Fruit fly (Drosophila melanogaster) whole organism, prepupa: ENCODE measurements around the gene vers.

Experiments
- Blimp-1 ChIP-seq: fragments of 200-800 bp; sonication (Bioruptor generic); optimal IDR thresholded peaks from 3 replicates; lab custom pipeline; 2017; ENCODE audit warnings: missing biosample characterization, missing genetic modification characterization, mild to moderate bottlenecking, moderate library complexity, missing genetic modification reagents
- CG10631 ChIP-seq: fragments of 200-800 bp; sonication (Bioruptor generic); optimal IDR thresholded peaks from 2 replicates; lab custom pipeline; 2016; ENCODE audit warnings: missing biosample characterization, missing genetic modification characterization
- CG10669 ChIP-seq: fragments of 200-800 bp; sonication (Bioruptor generic); optimal IDR thresholded peaks from 3 replicates; lab custom pipeline; 2018; ENCODE audit warnings: missing biosample characterization, mild to moderate bottlenecking, missing genetic modification characterization, moderate library complexity
- CG11294 ChIP-seq: fragments of 200-800 bp; sonication (Bioruptor generic); IDR thresholded peaks from 2 replicates; pipeline ENCODE4 v1.3.6; 2022; ENCODE audit warnings: missing biosample characterization, missing genetic modification characterization
- CG11762 ChIP-seq: fragments of 200-800 bp; sonication (Bioruptor generic); optimal IDR thresholded peaks from 3 replicates; lab custom pipeline; 2016; ENCODE audit warnings: missing biosample characterization, missing genetic modification characterization; ENCODE audit not compliant: insufficient read depth
- CG15336 ChIP-seq: fragments of 200-800 bp; sonication (Bioruptor generic); IDR thresholded peaks from 2 replicates; pipeline ENCODE4 v1.3.6; 2022; ENCODE audit warnings: missing biosample characterization, missing genetic modification characterization
- CG1621 ChIP-seq: fragments of 200-800 bp; sonication (Bioruptor generic); optimal IDR thresholded peaks from 3 replicates; lab custom pipeline; 2018; ENCODE audit warnings: missing biosample characterization, mild to moderate bottlenecking, missing genetic modification characterization
- CG16779 ChIP-seq: fragments of 200-800 bp; sonication (Bioruptor generic); optimal IDR thresholded peaks from 3 replicates; lab custom pipeline; 2017; ENCODE audit warnings: missing biosample characterization, mild to moderate bottlenecking, missing genetic modification characterization
- CG3032 ChIP-seq: fragments of 200-800 bp; optimal IDR thresholded peaks from 2 replicates; lab custom pipeline; 2019; ENCODE audit warnings: missing biosample characterization, mild to moderate bottlenecking, missing genetic modification characterization, moderate library complexity
- CG31627 ChIP-seq: fragments of 200-800 bp; sonication (Bioruptor generic); optimal IDR thresholded peaks from 3 replicates; lab custom pipeline; 2016; ENCODE audit warnings: missing biosample characterization, missing genetic modification characterization
- CG32006 ChIP-seq: fragments of 200-800 bp; sonication (Bioruptor generic); optimal IDR thresholded peaks from 3 replicates; lab custom pipeline; 2017; ENCODE audit warnings: missing biosample characterization, mild to moderate bottlenecking, missing genetic modification characterization
- CG34406 ChIP-seq: fragments of 200-800 bp; sonication (Bioruptor generic); optimal IDR thresholded peaks from 3 replicates; lab custom pipeline; 2016; ENCODE audit warnings: missing biosample characterization, missing genetic modification characterization
- CG4318 ChIP-seq: fragments of 200-800 bp; sonication (Bioruptor generic); optimal IDR thresholded peaks from 3 replicates; lab custom pipeline; 2017; ENCODE audit warnings: missing biosample characterization, mild to moderate bottlenecking, missing genetic modification characterization
- CG6163 ChIP-seq: fragments of 200-800 bp; sonication (Bioruptor generic); IDR thresholded peaks from 3 replicates; pipeline ENCODE4 v1.3.6; 2022; ENCODE audit warnings: missing biosample characterization, missing genetic modification characterization
- CG6276 ChIP-seq: fragments of 200-800 bp; sonication (Bioruptor generic); optimal IDR thresholded peaks from 2 replicates; lab custom pipeline; 2017; ENCODE audit warnings: missing biosample characterization, mild to moderate bottlenecking, missing genetic modification characterization
- CG6792 ChIP-seq: fragments of 200-800 bp; sonication (Bioruptor generic); optimal IDR thresholded peaks from 3 replicates; lab custom pipeline; 2016; ENCODE audit warnings: missing biosample characterization, missing genetic modification characterization
- CG6808 ChIP-seq: fragments of 200-800 bp; sonication (Bioruptor generic); optimal IDR thresholded peaks from 3 replicates; lab custom pipeline; 2017; ENCODE audit warnings: missing biosample characterization, missing genetic modification characterization, mild to moderate bottlenecking, moderate library complexity, missing genetic modification reagents
- CG6854 ChIP-seq: fragments of 200-800 bp; sonication (Bioruptor generic); optimal IDR thresholded peaks from 2 replicates; lab custom pipeline; 2017; ENCODE audit warnings: missing biosample characterization, mild to moderate bottlenecking, missing genetic modification characterization
- CG7368 ChIP-seq: fragments of 200-800 bp; sonication (Bioruptor generic); optimal IDR thresholded peaks from 3 replicates; lab custom pipeline; 2016; ENCODE audit warnings: missing biosample characterization, missing genetic modification characterization
- CG8119 ChIP-seq: fragments of 200-800 bp; sonication (Bioruptor generic); IDR thresholded peaks from 3 replicates; pipeline ENCODE4 v1.3.6; 2022; ENCODE audit warnings: missing biosample characterization, missing genetic modification characterization
- CG8632 ChIP-seq: fragments of 200-800 bp; sonication (Bioruptor generic); optimal IDR thresholded peaks from 3 replicates; lab custom pipeline; 2016; ENCODE audit warnings: missing biosample characterization, missing genetic modification characterization
- CG9139 ChIP-seq: fragments of 200-800 bp; sonication (Bioruptor generic); optimal IDR thresholded peaks from 3 replicates; lab custom pipeline; 2017; ENCODE audit warnings: missing biosample characterization, mild to moderate bottlenecking, missing genetic modification characterization
- Eip75B ChIP-seq: fragments of 200-800 bp; sonication (Bioruptor generic); optimal IDR thresholded peaks from 3 replicates; lab custom pipeline; 2016; ENCODE audit warnings: missing biosample characterization, missing genetic modification characterization
- Ets21C ChIP-seq: fragments of 200-800 bp; sonication (Bioruptor generic); optimal IDR thresholded peaks from 3 replicates; lab custom pipeline; 2016; ENCODE audit warnings: missing biosample characterization, missing genetic modification characterization
- Ets96B ChIP-seq: fragments of 200-800 bp; optimal IDR thresholded peaks from 2 replicates; lab custom pipeline; 2019; ENCODE audit warnings: missing biosample characterization, mild to moderate bottlenecking, missing genetic modification characterization, moderate library complexity
- Hr38 ChIP-seq: sonication (Bioruptor generic); optimal IDR thresholded peaks from 2 replicates; lab custom pipeline; 2016; ENCODE audit warnings: missing biosample characterization, missing genetic modification characterization
- Hr39 ChIP-seq: fragments of 200-800 bp; sonication (Bioruptor generic); optimal IDR thresholded peaks from 2 replicates; lab custom pipeline; 2016; ENCODE audit warnings: missing biosample characterization, missing genetic modification characterization
- Lpt ChIP-seq: fragments of 200-800 bp; sonication (Bioruptor generic); optimal IDR thresholded peaks from 3 replicates; lab custom pipeline; 2016; ENCODE audit warnings: missing biosample characterization, missing genetic modification characterization
- Met ChIP-seq: fragments of 200-800 bp; sonication (Bioruptor generic); optimal IDR thresholded peaks from 3 replicates; lab custom pipeline; 2016; ENCODE audit warnings: missing biosample characterization, missing genetic modification characterization
- Smox ChIP-seq: fragments of 200-800 bp; sonication (Bioruptor generic); optimal IDR thresholded peaks from 3 replicates; lab custom pipeline; 2016; ENCODE audit warnings: missing biosample characterization, missing genetic modification characterization
- Sox14 ChIP-seq: fragments of 200-800 bp; sonication (Bioruptor generic); optimal IDR thresholded peaks from 3 replicates; lab custom pipeline; 2016; ENCODE audit warnings: missing biosample characterization, missing genetic modification characterization
- Sox15 ChIP-seq: fragments of 200-800 bp; sonication (Bioruptor generic); optimal IDR thresholded peaks from 3 replicates; lab custom pipeline; 2016; ENCODE audit warnings: missing biosample characterization, missing genetic modification characterization
- acj6 ChIP-seq: fragments of 200-800 bp; sonication (Bioruptor generic); optimal IDR thresholded peaks from 3 replicates; lab custom pipeline; 2016; ENCODE audit warnings: missing biosample characterization, missing genetic modification characterization
- cyc ChIP-seq: fragments of 200-800 bp; sonication (Bioruptor generic); optimal IDR thresholded peaks from 3 replicates; lab custom pipeline; 2016; ENCODE audit warnings: missing biosample characterization, missing genetic modification characterization
- dac ChIP-seq: fragments of 200-800 bp; sonication (Bioruptor generic); optimal IDR thresholded peaks from 2 replicates; lab custom pipeline; 2017; ENCODE audit warnings: missing biosample characterization, mild to moderate bottlenecking, missing genetic modification characterization
- dsx ChIP-seq: fragments of 200-800 bp; optimal IDR thresholded peaks from 3 replicates; lab custom pipeline; 2019; ENCODE audit warnings: missing biosample characterization, mild to moderate bottlenecking, missing genetic modification characterization, moderate library complexity; ENCODE audit not compliant: poor library complexity, severe bottlenecking
- esn ChIP-seq: fragments of 200-800 bp; sonication (Bioruptor generic); optimal IDR thresholded peaks from 2 replicates; lab custom pipeline; 2016; ENCODE audit warnings: missing biosample characterization, mild to moderate bottlenecking, missing genetic modification characterization, moderate library complexity
- fd59A ChIP-seq: fragments of 200-800 bp; sonication (Bioruptor generic); optimal IDR thresholded peaks from 2 replicates; lab custom pipeline; 2017; ENCODE audit warnings: missing biosample characterization, mild to moderate bottlenecking, missing genetic modification characterization, missing genetic modification reagents
- fd85E ChIP-seq: fragments of 200-800 bp; sonication (Bioruptor generic); optimal IDR thresholded peaks from 3 replicates; lab custom pipeline; 2016; ENCODE audit warnings: missing biosample characterization, missing genetic modification characterization
- net ChIP-seq: fragments of 200-800 bp; sonication (Bioruptor generic); optimal IDR thresholded peaks from 3 replicates; lab custom pipeline; 2016; ENCODE audit warnings: missing biosample characterization, missing genetic modification characterization
- salr ChIP-seq, 2 experiments: fragments of 200-800 bp; sonication (Bioruptor generic); optimal IDR thresholded peaks; 3 replicates each; lab custom pipeline; 2016 to 2018; ENCODE audit warnings: missing biosample characterization in 2 of 2, missing genetic modification characterization in 2 of 2, mild to moderate bottlenecking in 1 of 2
- ss ChIP-seq, 2 experiments: fragments of 200-800 bp; sonication (Bioruptor generic); optimal IDR thresholded peaks; 2 replicates in 1 of 2; 3 replicates in 1 of 2; lab custom pipeline; 2017 to 2018; ENCODE audit warnings: mild to moderate bottlenecking in 2 of 2, missing biosample characterization in 2 of 2, missing genetic modification characterization in 2 of 2, moderate library complexity in 1 of 2
- svp ChIP-seq: fragments of 200-800 bp; sonication (Bioruptor generic); peaks from one replicate; lab custom pipeline; 2016; ENCODE audit warnings: missing biosample characterization, missing genetic modification characterization
- topi ChIP-seq: fragments of 200-800 bp; sonication (Bioruptor generic); optimal IDR thresholded peaks from 3 replicates; lab custom pipeline; 2016; ENCODE audit warnings: missing biosample characterization, missing genetic modification characterization
- vri ChIP-seq: fragments of 200-800 bp; sonication (Bioruptor generic); optimal IDR thresholded peaks from 3 replicates; lab custom pipeline; 2016; ENCODE audit warnings: missing biosample characterization, mild to moderate bottlenecking, missing genetic modification characterization

Gene vers

DNA sequence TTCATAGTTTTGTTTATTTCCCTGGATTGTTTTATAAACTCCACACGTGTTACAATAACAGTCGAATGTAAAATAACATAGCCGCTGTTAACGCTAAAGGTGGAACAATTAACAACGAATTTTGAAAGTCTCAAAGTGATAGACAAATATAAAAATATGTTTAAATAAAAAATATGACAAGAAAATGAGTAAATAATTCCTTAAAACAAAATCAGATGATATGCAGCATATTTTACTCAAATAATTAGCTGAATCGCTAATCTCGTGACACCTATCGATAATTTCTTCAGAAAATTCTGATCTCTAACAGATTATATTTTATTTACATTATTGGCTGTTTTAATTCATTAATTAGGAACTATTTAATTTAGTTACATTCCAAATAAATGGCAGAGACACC, 20.7 kb downstream of the vers start, which contains the start of the genes CG5645 and Atg12 (continued):
- TF ChIP-seq dsx (GFP tag; lab: Kevin White, UChicago) (peak; percentile 69), Sox14 (GFP tag; lab: Kevin White, UChicago) (peak; percentile 43), CG15336 (GFP tag; lab: Robert Waterston, UW) (peak; percentile 48), CG6163 (GFP tag; lab: Robert Waterston, UW) (no peak), CG11294 (no peak), CG6792 (GFP tag; lab: Kevin White, UChicago) (peak; percentile 52), CG3032 (tag; lab: Kevin White, UChicago) (peak; percentile 68), cyc (GFP tag; lab: Kevin White, UChicago) (peak; percentile 72), CG11762 (GFP tag; lab: Kevin White, UChicago) (peak; percentile 31), vri (GFP tag; lab: Kevin White, UChicago) (no peak), CG6808 (no peak), CG9139 (GFP tag; lab: Kevin White, UChicago) (no peak), CG8119 (peak; percentile 15; the same call in 1 of the 3 replicates), CG10669 (GFP tag; lab: Kevin White, UChicago) (peak; percentile 69)
- TF ChIP-seq, all 60 proteins: peak for 40

DNA sequence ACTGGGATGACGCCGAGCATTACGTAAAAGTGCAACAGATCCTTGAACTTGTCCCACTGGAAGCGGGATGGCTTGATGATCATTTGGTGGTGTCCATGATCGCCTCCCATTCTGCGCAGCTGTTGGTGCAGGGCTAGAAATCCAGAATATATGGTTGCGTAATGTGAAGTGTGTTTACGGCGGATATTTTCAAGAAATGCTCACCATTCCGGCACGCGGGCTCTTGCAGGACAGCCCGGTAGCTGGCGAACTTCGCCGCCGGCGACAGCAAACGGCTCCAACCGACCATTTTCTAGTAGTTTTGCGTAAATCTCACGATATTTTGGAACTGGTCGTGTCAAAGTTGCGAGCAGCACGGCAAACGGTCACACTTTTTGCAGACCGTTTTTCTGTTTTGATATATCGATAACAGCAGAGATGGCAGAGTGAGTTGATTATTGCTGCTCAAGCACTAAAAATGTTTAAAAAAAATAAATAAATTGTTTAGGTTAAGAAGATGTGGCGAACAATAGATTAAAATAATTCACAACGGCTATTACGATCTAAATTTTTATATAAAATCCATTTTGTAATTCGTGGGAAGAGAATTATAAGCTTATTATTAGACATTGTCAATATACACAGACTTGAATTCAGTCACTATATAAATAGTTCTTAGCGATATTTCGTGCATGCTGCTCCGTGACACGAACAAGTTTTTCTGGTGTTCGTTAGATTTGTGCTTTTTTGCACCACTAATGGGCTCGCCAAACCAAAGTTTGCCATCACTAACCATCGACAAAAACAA, 22.4 kb downstream of the vers start, which contains the start of the genes ND-SGDH and RhoGAP68F:
Gene ND-SGDH, minus strand, starts transcription at position 472 of the 787 bp plus-strand sequence.
Gene RhoGAP68F, plus strand, starts transcription at position 756 of the 787 bp plus-strand sequence.
- TF ChIP-seq CG6854 = no peak
- TF ChIP-seq Sox15 = peak; percentile 75
- TF ChIP-seq Eip75B = peak; percentile 66
- peak; percentile 28 for TF ChIP-seq Lpt
- peak; percentile 76 for TF ChIP-seq acj6
- TF ChIP-seq Blimp-1 = no peak
- no peak for TF ChIP-seq CG16779 (tag; lab: Kevin White, UChicago)
- TF ChIP-seq CG8632 = peak; percentile 21
- peak; percentile 48; the same call in 1 of the 2 replicates for TF ChIP-seq CG15336 (GFP tag; lab: Robert Waterston, UW)
- peak; percentile 84 for TF ChIP-seq CG31627
- TF ChIP-seq CG11762 (GFP tag; lab: Kevin White, UChicago) = peak; percentile 48
- TF ChIP-seq CG6792 (GFP tag; lab: Kevin White, UChicago) = peak; percentile 68
- TF ChIP-seq net = peak; percentile 54
- peak; percentile 64 for TF ChIP-seq Ets96B (tag; lab: Kevin White, UChicago)
- peak; percentile 69 for TF ChIP-seq CG10669 (GFP tag; lab: Kevin White, UChicago)
- TF ChIP-seq CG6163 (GFP tag; lab: Robert Waterston, UW) = 0 out of 3 replicates have a peak, but pooled peaks have one; percentile 32
- TF ChIP-seq svp = peak; percentile 92
- peak; percentile 52 for TF ChIP-seq fd59A (GFP tag; lab: Kevin White, UChicago)
- TF ChIP-seq Sox14 (GFP tag; lab: Kevin White, UChicago) = peak; percentile 79
- TF ChIP-seq Ets21C (GFP tag; lab: Kevin White, UChicago) = peak; percentile 79
- peak in 1 of 2 experiments; percentile 33 for TF ChIP-seq salr (GFP tag; optimal IDR thresholded peaks at IDR 0.05; lab: Kevin White, UChicago)
- peak; percentile 5 for TF ChIP-seq CG1621 (tag; lab: Kevin White, UChicago)
- no peak for TF ChIP-seq fd85E (GFP tag; lab: Kevin White, UChicago)
- TF ChIP-seq CG7368 (GFP tag; lab: Kevin White, UChicago) = peak; percentile 43
- TF ChIP-seq CG9139 (GFP tag; lab: Kevin White, UChicago) = no peak
- TF ChIP-seq CG6808 = peak; percentile 52
- no peak for TF ChIP-seq Hr38 (GFP tag; lab: Kevin White, UChicago)
- peak; percentile 81 for TF ChIP-seq Smox (GFP tag; lab: Kevin White, UChicago)
- TF ChIP-seq CG32006 = peak; percentile 67
- TF ChIP-seq Met = peak; percentile 79
- TF ChIP-seq CG34406 (GFP tag; lab: Kevin White, UChicago) = peak; percentile 63
- TF ChIP-seq esn (GFP tag; lab: Kevin White, UChicago) = peak; percentile 84
- TF ChIP-seq CG6276 (GFP tag; lab: Kevin White, UChicago) = no peak
- peak; percentile 75 for TF ChIP-seq topi
- TF ChIP-seq Hr39 (GFP tag; lab: Kevin White, UChicago) = peak; percentile 84
- TF ChIP-seq CG3032 (tag; lab: Kevin White, UChicago) = peak; percentile 79
- no peak for TF ChIP-seq CG4318 (GFP tag; lab: Kevin White, UChicago)
- peak; percentile 76 for TF ChIP-seq cyc (GFP tag; lab: Kevin White, UChicago)
- TF ChIP-seq dac (GFP tag; lab: Kevin White, UChicago) = peak; percentile 4
- TF ChIP-seq CG10631 (GFP tag; lab: Kevin White, UChicago) = peak; percentile 80
- TF ChIP-seq ss (GFP tag; optimal IDR thresholded peaks at IDR 0.05; lab: Kevin White, UChicago) = peak in 1 of 2 experiments; percentile 66
